Fruit fly (Drosophila melanogaster) whole organism, prepupa: ENCODE data around the gene CG14362.

Source experiments
- Blimp-1 ChIP-seq: fragments of 200-800 bp; sonication (Bioruptor generic); optimal IDR thresholded peaks from 3 replicates; lab custom pipeline; 2017; ENCODE audit warnings: missing biosample characterization, missing genetic modification characterization, mild to moderate bottlenecking, moderate library complexity, missing genetic modification reagents
- CG10631 ChIP-seq: fragments of 200-800 bp; sonication (Bioruptor generic); optimal IDR thresholded peaks from 2 replicates; lab custom pipeline; 2016; ENCODE audit warnings: missing biosample characterization, missing genetic modification characterization
- CG11762 ChIP-seq: fragments of 200-800 bp; sonication (Bioruptor generic); optimal IDR thresholded peaks from 3 replicates; lab custom pipeline; 2016; ENCODE audit warnings: missing biosample characterization, missing genetic modification characterization; ENCODE audit not compliant: insufficient read depth
- CG11902 ChIP-seq: fragments of 200-800 bp; sonication (Bioruptor generic); optimal IDR thresholded peaks from 3 replicates; lab custom pipeline; 2016; ENCODE audit warnings: missing biosample characterization, missing genetic modification characterization
- CG1621 ChIP-seq: fragments of 200-800 bp; sonication (Bioruptor generic); optimal IDR thresholded peaks from 3 replicates; lab custom pipeline; 2018; ENCODE audit warnings: missing biosample characterization, mild to moderate bottlenecking, missing genetic modification characterization
- CG16779 ChIP-seq: fragments of 200-800 bp; sonication (Bioruptor generic); optimal IDR thresholded peaks from 3 replicates; lab custom pipeline; 2017; ENCODE audit warnings: missing biosample characterization, mild to moderate bottlenecking, missing genetic modification characterization
- CG31627 ChIP-seq: fragments of 200-800 bp; sonication (Bioruptor generic); optimal IDR thresholded peaks from 3 replicates; lab custom pipeline; 2016; ENCODE audit warnings: missing biosample characterization, missing genetic modification characterization
- CG34406 ChIP-seq: fragments of 200-800 bp; sonication (Bioruptor generic); optimal IDR thresholded peaks from 3 replicates; lab custom pipeline; 2016; ENCODE audit warnings: missing biosample characterization, missing genetic modification characterization
- CG3919 ChIP-seq: fragments of 200-800 bp; sonication (Bioruptor generic); optimal IDR thresholded peaks from 3 replicates; lab custom pipeline; 2016; ENCODE audit warnings: missing biosample characterization, missing genetic modification characterization
- CG6792 ChIP-seq: fragments of 200-800 bp; sonication (Bioruptor generic); optimal IDR thresholded peaks from 3 replicates; lab custom pipeline; 2016; ENCODE audit warnings: missing biosample characterization, missing genetic modification characterization
- CG6808 ChIP-seq: fragments of 200-800 bp; sonication (Bioruptor generic); optimal IDR thresholded peaks from 3 replicates; lab custom pipeline; 2017; ENCODE audit warnings: missing biosample characterization, missing genetic modification characterization, mild to moderate bottlenecking, moderate library complexity, missing genetic modification reagents
- CG7368 ChIP-seq: fragments of 200-800 bp; sonication (Bioruptor generic); optimal IDR thresholded peaks from 3 replicates; lab custom pipeline; 2016; ENCODE audit warnings: missing biosample characterization, missing genetic modification characterization
- CG8632 ChIP-seq: fragments of 200-800 bp; sonication (Bioruptor generic); optimal IDR thresholded peaks from 3 replicates; lab custom pipeline; 2016; ENCODE audit warnings: missing biosample characterization, missing genetic modification characterization
- CG9139 ChIP-seq: fragments of 200-800 bp; sonication (Bioruptor generic); optimal IDR thresholded peaks from 3 replicates; lab custom pipeline; 2017; ENCODE audit warnings: missing biosample characterization, mild to moderate bottlenecking, missing genetic modification characterization
- Gug ChIP-seq: fragments of 200-800 bp; sonication (Bioruptor generic); IDR thresholded peaks from 2 replicates; pipeline ENCODE4 v1.3.6; 2022; ENCODE audit warnings: missing biosample characterization, missing genetic modification characterization
- Hr38 ChIP-seq: sonication (Bioruptor generic); optimal IDR thresholded peaks from 2 replicates; lab custom pipeline; 2016; ENCODE audit warnings: missing biosample characterization, missing genetic modification characterization
- Hr4 ChIP-seq: fragments of 200-800 bp; sonication (Bioruptor generic); optimal IDR thresholded peaks from 3 replicates; lab custom pipeline; 2016; ENCODE audit warnings: missing biosample characterization, missing genetic modification characterization
- Lpt ChIP-seq: fragments of 200-800 bp; sonication (Bioruptor generic); optimal IDR thresholded peaks from 3 replicates; lab custom pipeline; 2016; ENCODE audit warnings: missing biosample characterization, missing genetic modification characterization
- OdsH ChIP-seq: fragments of 200-800 bp; sonication (Bioruptor generic); optimal IDR thresholded peaks from 3 replicates; lab custom pipeline; 2016; ENCODE audit warnings: missing biosample characterization, missing genetic modification characterization
- Smox ChIP-seq: fragments of 200-800 bp; sonication (Bioruptor generic); optimal IDR thresholded peaks from 3 replicates; lab custom pipeline; 2016; ENCODE audit warnings: missing biosample characterization, missing genetic modification characterization
- Sox102F ChIP-seq: fragments of 200-800 bp; sonication (Bioruptor generic); optimal IDR thresholded peaks from 2 replicates; lab custom pipeline; 2016; ENCODE audit warnings: missing biosample characterization, mild to moderate bottlenecking, missing genetic modification characterization
- Sox14 ChIP-seq: fragments of 200-800 bp; sonication (Bioruptor generic); optimal IDR thresholded peaks from 3 replicates; lab custom pipeline; 2016; ENCODE audit warnings: missing biosample characterization, missing genetic modification characterization
- achi ChIP-seq: fragments of 200-800 bp; sonication (Bioruptor generic); optimal IDR thresholded peaks from 3 replicates; lab custom pipeline; 2016; ENCODE audit warnings: missing biosample characterization, missing genetic modification characterization
- acj6 ChIP-seq: fragments of 200-800 bp; sonication (Bioruptor generic); optimal IDR thresholded peaks from 3 replicates; lab custom pipeline; 2016; ENCODE audit warnings: missing biosample characterization, missing genetic modification characterization
- dac ChIP-seq: fragments of 200-800 bp; sonication (Bioruptor generic); optimal IDR thresholded peaks from 2 replicates; lab custom pipeline; 2017; ENCODE audit warnings: missing biosample characterization, mild to moderate bottlenecking, missing genetic modification characterization
- esn ChIP-seq: fragments of 200-800 bp; sonication (Bioruptor generic); optimal IDR thresholded peaks from 2 replicates; lab custom pipeline; 2016; ENCODE audit warnings: missing biosample characterization, mild to moderate bottlenecking, missing genetic modification characterization, moderate library complexity
- net ChIP-seq: fragments of 200-800 bp; sonication (Bioruptor generic); optimal IDR thresholded peaks from 3 replicates; lab custom pipeline; 2016; ENCODE audit warnings: missing biosample characterization, missing genetic modification characterization
- pdm3 ChIP-seq: fragments of 200-800 bp; sonication (Bioruptor generic); optimal IDR thresholded peaks from 3 replicates; lab custom pipeline; 2016; ENCODE audit warnings: missing biosample characterization, missing genetic modification characterization
- salr ChIP-seq, 2 experiments: fragments of 200-800 bp; sonication (Bioruptor generic); optimal IDR thresholded peaks; 3 replicates each; lab custom pipeline; 2016 to 2018; ENCODE audit warnings: missing biosample characterization in 2 of 2, missing genetic modification characterization in 2 of 2, mild to moderate bottlenecking in 1 of 2
- spab ChIP-seq: fragments of 200-800 bp; sonication (Bioruptor generic); optimal IDR thresholded peaks from 2 replicates; lab custom pipeline; 2017; ENCODE audit warnings: missing biosample characterization, mild to moderate bottlenecking, missing genetic modification characterization, missing genetic modification reagents
- ss ChIP-seq, 2 experiments: fragments of 200-800 bp; sonication (Bioruptor generic); optimal IDR thresholded peaks; 2 replicates in 1 of 2; 3 replicates in 1 of 2; lab custom pipeline; 2017 to 2018; ENCODE audit warnings: mild to moderate bottlenecking in 2 of 2, missing biosample characterization in 2 of 2, missing genetic modification characterization in 2 of 2, moderate library complexity in 1 of 2
- svp ChIP-seq: fragments of 200-800 bp; sonication (Bioruptor generic); peaks from one replicate; lab custom pipeline; 2016; ENCODE audit warnings: missing biosample characterization, missing genetic modification characterization
- topi ChIP-seq: fragments of 200-800 bp; sonication (Bioruptor generic); optimal IDR thresholded peaks from 3 replicates; lab custom pipeline; 2016; ENCODE audit warnings: missing biosample characterization, missing genetic modification characterization
- vri ChIP-seq: fragments of 200-800 bp; sonication (Bioruptor generic); optimal IDR thresholded peaks from 3 replicates; lab custom pipeline; 2016; ENCODE audit warnings: missing biosample characterization, mild to moderate bottlenecking, missing genetic modification characterization

The CG14362 gene

dm6 chr3R:13806710-13807093 is 48.6 kb downstream of the CG14362 start (continued):
- TF ChIP-seq net (GFP tag; lab: Kevin White, UChicago): peak; percentile 67
- no peak for TF ChIP-seq Blimp-1 (GFP tag; lab: Kevin White, UChicago)
- peak; percentile 71 for TF ChIP-seq OdsH (GFP tag; lab: Kevin White, UChicago)
- TF ChIP-seq spab (GFP tag; lab: Kevin White, UChicago): peak; percentile 32
- peak in 1 of 2 experiments; percentile 86 for TF ChIP-seq salr (GFP tag; optimal IDR thresholded peaks at IDR 0.05; lab: Kevin White, UChicago)
- TF ChIP-seq svp: peak; percentile 73
- TF ChIP-seq achi (GFP tag; lab: Kevin White, UChicago): peak; percentile 68
- TF ChIP-seq CG9139 (GFP tag; lab: Kevin White, UChicago): no peak
- peak; percentile 2 for TF ChIP-seq CG7368 (GFP tag; lab: Kevin White, UChicago)
- TF ChIP-seq CG11762: peak; percentile 46
- no peak for TF ChIP-seq Hr38
- peak; percentile 61 for TF ChIP-seq topi (GFP tag; lab: Kevin White, UChicago)
- peak; percentile 45 for TF ChIP-seq CG6792 (GFP tag; lab: Kevin White, UChicago)
- TF ChIP-seq Sox102F (GFP tag; lab: Kevin White, UChicago): peak; percentile 44
- TF ChIP-seq Hr4 (GFP tag; lab: Kevin White, UChicago): peak; percentile 87
- TF ChIP-seq pdm3 (GFP tag; lab: Kevin White, UChicago): peak; percentile 75

dm6 chr3R:13806032-13806709 is 49.1 kb downstream of the CG14362 start:
- TF ChIP-seq Lpt (GFP tag; lab: Kevin White, UChicago): peak; percentile 14
- TF ChIP-seq esn (GFP tag; lab: Kevin White, UChicago): no peak
- TF ChIP-seq CG11902 (GFP tag; lab: Kevin White, UChicago): no peak
- TF ChIP-seq Gug (GFP tag; lab: Robert Waterston, UW): no peak
- TF ChIP-seq Smox: no peak
- TF ChIP-seq CG1621 (tag; lab: Kevin White, UChicago): no peak
- TF ChIP-seq net (GFP tag; lab: Kevin White, UChicago): no peak
- no peak for TF ChIP-seq CG31627 (GFP tag; lab: Kevin White, UChicago)
- no peak for TF ChIP-seq CG16779 (tag; lab: Kevin White, UChicago)
- TF ChIP-seq CG8632 (GFP tag; lab: Kevin White, UChicago): no peak
- peak; percentile 60 for TF ChIP-seq svp

dm6 chr3R:13804971-13805603 is 50.2 kb downstream of the CG14362 start:
- TF ChIP-seq acj6 (GFP tag; lab: Kevin White, UChicago): no peak
- no peak for TF ChIP-seq CG6808 (GFP tag; lab: Kevin White, UChicago)
- TF ChIP-seq CG34406: no peak
- TF ChIP-seq CG10631 (GFP tag; lab: Kevin White, UChicago): no peak
- TF ChIP-seq salr (GFP tag; optimal IDR thresholded peaks at IDR 0.05; lab: Kevin White, UChicago): no peak
- no peak for TF ChIP-seq ss (GFP tag; optimal IDR thresholded peaks at IDR 0.05; lab: Kevin White, UChicago)
- TF ChIP-seq CG11762: no peak
- no peak for TF ChIP-seq dac (GFP tag; lab: Kevin White, UChicago)
- no peak for TF ChIP-seq CG8632 (GFP tag; lab: Kevin White, UChicago)
- TF ChIP-seq Sox102F (GFP tag; lab: Kevin White, UChicago): no peak
- no peak for TF ChIP-seq Gug (GFP tag; lab: Robert Waterston, UW)
- TF ChIP-seq CG1621 (tag; lab: Kevin White, UChicago): no peak
- no peak for TF ChIP-seq Sox14 (GFP tag; lab: Kevin White, UChicago)
- no peak for TF ChIP-seq Lpt (GFP tag; lab: Kevin White, UChicago)
- no peak for TF ChIP-seq vri (GFP tag; lab: Kevin White, UChicago)
- TF ChIP-seq net (GFP tag; lab: Kevin White, UChicago): no peak
- TF ChIP-seq CG3919 (GFP tag; lab: Kevin White, UChicago): no peak
- TF ChIP-seq svp: no peak
